Fruit fly (Drosophila melanogaster) whole organism, embryonic: ENCODE results near the gene SNRPG.
A peak's percentile ranks its signal among the peaks of the same experiment; 100 is the strongest.

ENCODE experiments used
- B-H2 ChIP-seq: fragments of 200-800 bp; sonication (Bioruptor generic); optimal IDR thresholded peaks from 2 replicates; lab custom pipeline; 2018; ENCODE audit warnings: missing biosample characterization, mild to moderate bottlenecking, missing genetic modification characterization
- CG10274 ChIP-seq: fragments of 200-800 bp; sonication (Bioruptor generic); optimal IDR thresholded peaks from 3 replicates; lab custom pipeline; 2017; ENCODE audit warnings: missing biosample characterization, mild to moderate bottlenecking, missing genetic modification characterization
- CG11560 ChIP-seq: fragments of 200-800 bp; sonication (Bioruptor generic); IDR thresholded peaks from 3 replicates; pipeline ENCODE4 v1.3.6; 2022; ENCODE audit warnings: missing biosample characterization, missing genetic modification characterization
- CG1233 ChIP-seq: fragments of 200-800 bp; sonication (Bioruptor generic); optimal IDR thresholded peaks from 4 replicates; lab custom pipeline; 2018; ENCODE audit warnings: missing biosample characterization, mild to moderate bottlenecking, missing genetic modification characterization
- CG12659 ChIP-seq: fragments of 200-800 bp; sonication (Bioruptor generic); optimal IDR thresholded peaks from 3 replicates; lab custom pipeline; 2017; ENCODE audit warnings: mild to moderate bottlenecking, missing biosample characterization, missing genetic modification reagents, missing genetic modification characterization
- CG14014 ChIP-seq: fragments of 200-800 bp; sonication (Bioruptor generic); IDR thresholded peaks from 2 replicates; pipeline ENCODE4 v1.3.6; 2022; ENCODE audit warnings: missing biosample characterization, missing genetic modification characterization
- CG1603 ChIP-seq: fragments of 200-800 bp; sonication (Bioruptor generic); optimal IDR thresholded peaks from 2 replicates; lab custom pipeline; 2019; ENCODE audit warnings: missing biosample characterization, mild to moderate bottlenecking, missing genetic modification characterization, moderate library complexity
- CG17829 ChIP-seq: fragments of 200-800 bp; optimal IDR thresholded peaks from 2 replicates; lab custom pipeline; 2019; ENCODE audit warnings: missing biosample characterization, mild to moderate bottlenecking, missing genetic modification characterization, moderate library complexity
- CG18011 ChIP-seq: fragments of 200-800 bp; sonication (Bioruptor generic); optimal IDR thresholded peaks from 2 replicates; lab custom pipeline; 2017; ENCODE audit warnings: missing biosample characterization, missing genetic modification characterization, mild to moderate bottlenecking, moderate library complexity, missing genotype
- CG18476 ChIP-seq: fragments of 200-800 bp; sonication (Bioruptor generic); optimal IDR thresholded peaks from 2 replicates; lab custom pipeline; 2016; ENCODE audit warnings: missing biosample characterization, mild to moderate bottlenecking, missing genetic modification characterization
- CG2678 ChIP-seq: fragments of 200-800 bp; sonication (Bioruptor generic); optimal IDR thresholded peaks from 3 replicates; lab custom pipeline; 2019; ENCODE audit warnings: missing biosample characterization, mild to moderate bottlenecking, missing genetic modification characterization, moderate library complexity
- CG30431 ChIP-seq: fragments of 200-800 bp; sonication (Bioruptor generic); optimal IDR thresholded peaks from 2 replicates; lab custom pipeline; 2017; ENCODE audit warnings: missing biosample characterization, missing genetic modification characterization
- CG3726 ChIP-seq: fragments of 200-800 bp; sonication (Bioruptor generic); IDR thresholded peaks from 3 replicates; pipeline ENCODE4, ENCODE4 v1.3.6; 2022; ENCODE audit warnings: missing biosample characterization, missing genetic modification characterization
- CG7271 ChIP-seq: fragments of 200-800 bp; sonication (Bioruptor generic); optimal IDR thresholded peaks from 2 replicates; lab custom pipeline; 2018; ENCODE audit warnings: missing biosample characterization, mild to moderate bottlenecking, missing genetic modification characterization, moderate library complexity
- CG7745 ChIP-seq: fragments of 200-800 bp; sonication (Bioruptor generic); optimal IDR thresholded peaks from 2 replicates; lab custom pipeline; 2018; ENCODE audit warnings: missing biosample characterization, mild to moderate bottlenecking, missing genetic modification characterization, moderate library complexity
- CG8924 ChIP-seq: fragments of 200-800 bp; optimal IDR thresholded peaks from 3 replicates; lab custom pipeline; 2019; ENCODE audit warnings: missing biosample characterization, mild to moderate bottlenecking, missing genetic modification characterization, moderate library complexity
- Dbx ChIP-seq: fragments of 200-800 bp; sonication (Bioruptor generic); IDR thresholded peaks from 3 replicates; pipeline ENCODE4 v1.3.6; 2022; ENCODE audit warnings: missing biosample characterization, missing genetic modification characterization
- Dip2 ChIP-seq: fragments of 200-800 bp; sonication (Bioruptor generic); IDR thresholded peaks from 2 replicates; pipeline ENCODE4 v1.3.6; 2022; ENCODE audit warnings: missing biosample characterization, missing genetic modification characterization
- Elba2 ChIP-seq: fragments of 200-800 bp; sonication (Bioruptor generic); optimal IDR thresholded peaks from 3 replicates; lab custom pipeline; 2016; ENCODE audit warnings: missing biosample characterization, missing genetic modification characterization
- HLH54F ChIP-seq: fragments of 200-800 bp; sonication (Bioruptor generic); optimal IDR thresholded peaks from 3 replicates; lab custom pipeline; 2016; ENCODE audit warnings: missing biosample characterization, missing genetic modification characterization
- Hr51 ChIP-seq, 2 experiments: fragments of 200-800 bp; sonication (Bioruptor generic); optimal IDR thresholded peaks; 2 replicates in 1 of 2; 3 replicates in 1 of 2; lab custom pipeline; 2016 to 2018; ENCODE audit warnings: missing biosample characterization in 2 of 2, missing genetic modification characterization in 2 of 2, mild to moderate bottlenecking in 1 of 2, moderate library complexity in 1 of 2
- NFAT ChIP-seq: fragments of 200-800 bp; sonication (Bioruptor generic); IDR thresholded peaks from 2 replicates; pipeline ENCODE4 v1.3.6; 2022; ENCODE audit warnings: missing biosample characterization, missing genetic modification characterization
- Poxn ChIP-seq: fragments of 200-800 bp; sonication (Bioruptor generic); IDR thresholded peaks from 2 replicates; pipeline ENCODE4 v1.3.6; 2022; ENCODE audit warnings: missing biosample characterization, missing genetic modification characterization
- Rfx ChIP-seq: fragments of 200-800 bp; sonication (Bioruptor generic); IDR thresholded peaks from 2 replicates; pipeline ENCODE4 v1.3.6; 2022; ENCODE audit warnings: missing biosample characterization, missing genetic modification characterization
- Tbp ChIP-seq: fragments of >200 bp; optimal IDR thresholded peaks from 2 replicates; lab custom pipeline; 2018; ENCODE audit warnings: missing biosample characterization, missing genetic modification characterization
- Vsx1 ChIP-seq: fragments of 200-800 bp; sonication (Bioruptor generic); optimal IDR thresholded peaks from 2 replicates; lab custom pipeline; 2017; ENCODE audit warnings: missing biosample characterization, mild to moderate bottlenecking, missing genetic modification characterization, missing genetic modification reagents
- ase ChIP-seq: fragments of 200-800 bp; sonication (Bioruptor generic); IDR thresholded peaks from 3 replicates; pipeline ENCODE4 v1.3.6; 2022; ENCODE audit warnings: missing biosample characterization, missing genetic modification characterization
- bab2 ChIP-seq: fragments of 200-800 bp; sonication (Bioruptor generic); optimal IDR thresholded peaks from 2 replicates; lab custom pipeline; 2016; ENCODE audit warnings: missing biosample characterization, missing genetic modification characterization
- cato ChIP-seq: fragments of 200-800 bp; sonication (Bioruptor generic); optimal IDR thresholded peaks from 2 replicates; lab custom pipeline; 2016; ENCODE audit warnings: missing biosample characterization, missing genetic modification characterization, borderline replicate concordance
- chm ChIP-seq: fragments of 200-800 bp; sonication (Bioruptor generic); IDR thresholded peaks from 2 replicates; pipeline ENCODE4 v1.3.6; 2022; ENCODE audit warnings: missing biosample characterization, missing genetic modification characterization
- corto ChIP-seq: fragments of 200-800 bp; sonication (Bioruptor generic); optimal IDR thresholded peaks from 2 replicates; lab custom pipeline; 2016; ENCODE audit warnings: missing biosample characterization, mild to moderate bottlenecking, missing genetic modification characterization, moderate library complexity
- exex ChIP-seq: fragments of 200-800 bp; sonication (Bioruptor generic); optimal IDR thresholded peaks from 4 replicates; lab custom pipeline; 2018; ENCODE audit warnings: missing biosample characterization, mild to moderate bottlenecking, missing genetic modification characterization, moderate library complexity
- gcm ChIP-seq: fragments of 200-800 bp; sonication (Bioruptor generic); optimal IDR thresholded peaks from 2 replicates; lab custom pipeline; 2019; ENCODE audit warnings: missing biosample characterization, mild to moderate bottlenecking, missing genetic modification characterization, moderate library complexity
- grn ChIP-seq: fragments of 200-800 bp; sonication (Bioruptor generic); optimal IDR thresholded peaks from 3 replicates; lab custom pipeline; 2017; ENCODE audit warnings: missing biosample characterization, missing genetic modification characterization
- gro ChIP-seq: fragments of 200-800 bp; sonication (Bioruptor generic); optimal IDR thresholded peaks from 2 replicates; lab custom pipeline; 2016; ENCODE audit warnings: missing biosample characterization, missing genetic modification characterization
- inv ChIP-seq: fragments of 200-800 bp; sonication (Bioruptor generic); IDR thresholded peaks from 2 replicates; pipeline ENCODE4 v1.3.6; 2022; ENCODE audit warnings: missing biosample characterization, missing genetic modification characterization; ENCODE audit not compliant: partially characterized antibody
- jumu ChIP-seq: fragments of 200-800 bp; sonication (Bioruptor generic); optimal IDR thresholded peaks from 3 replicates; lab custom pipeline; 2016; ENCODE audit warnings: missing biosample characterization, missing genetic modification characterization
- lbe ChIP-seq: fragments of 200-800 bp; sonication (Bioruptor generic); optimal IDR thresholded peaks from 2 replicates; lab custom pipeline; 2016; ENCODE audit warnings: missing biosample characterization, mild to moderate bottlenecking, missing genetic modification characterization
- oc ChIP-seq: fragments of 200-800 bp; sonication (Bioruptor generic); optimal IDR thresholded peaks from 2 replicates; lab custom pipeline; 2018; ENCODE audit warnings: missing biosample characterization, mild to moderate bottlenecking, missing genetic modification characterization, moderate library complexity
- pb ChIP-seq: fragments of 200-800 bp; sonication (Bioruptor generic); optimal IDR thresholded peaks from 3 replicates; lab custom pipeline; 2016; ENCODE audit warnings: missing biosample characterization, missing genetic modification characterization
- prd ChIP-seq, 3 experiments: fragments of >200 bp in 2 of 3; fragments of 200-800 bp in 1 of 3; sonication (Bioruptor generic) in 1 of 3; optimal IDR thresholded peaks in 2 of 3; IDR thresholded peaks in 1 of 3; 2 replicates in 2 of 3; 3 replicates in 1 of 3; pipeline versions ENCODE4 v1.3.6 to Lab custom; 2017 to 2022; ENCODE audit warnings: missing biosample characterization in 1 of 3, missing genetic modification characterization in 1 of 3
- ro ChIP-seq: fragments of 200-800 bp; sonication (Bioruptor generic); IDR thresholded peaks from 2 replicates; pipeline ENCODE4 v1.3.6; 2022; ENCODE audit warnings: missing biosample characterization, missing genetic modification characterization
- schlank ChIP-seq: fragments of 200-800 bp; sonication (Bioruptor generic); optimal IDR thresholded peaks from 2 replicates; lab custom pipeline; 2018; ENCODE audit warnings: missing biosample characterization, mild to moderate bottlenecking, missing genetic modification characterization
- sd ChIP-seq: fragments of 200-800 bp; sonication (Bioruptor generic); optimal IDR thresholded peaks from 3 replicates; lab custom pipeline; 2018; ENCODE audit warnings: missing biosample characterization, mild to moderate bottlenecking, missing genetic modification characterization, moderate library complexity
- seq ChIP-seq: fragments of 200-800 bp; sonication (Bioruptor generic); IDR thresholded peaks from 2 replicates; pipeline ENCODE4 v1.3.6; 2022; ENCODE audit warnings: missing biosample characterization, missing genetic modification characterization
- sob ChIP-seq: fragments of 200-800 bp; sonication (Bioruptor generic); IDR thresholded peaks from 2 replicates; pipeline ENCODE4 v1.3.6; 2022; ENCODE audit warnings: missing biosample characterization, missing genetic modification characterization
- stc ChIP-seq: fragments of 200-800 bp; sonication (Bioruptor generic); IDR thresholded peaks from 2 replicates; pipeline ENCODE4 v1.3.6; 2022; ENCODE audit warnings: missing biosample characterization, missing genetic modification characterization
- tll ChIP-seq, 2 experiments: fragments of 200-800 bp in 1 of 2; fragments of >200 bp in 1 of 2; sonication (Bioruptor generic) in 1 of 2; optimal IDR thresholded peaks; 2 replicates each; lab custom pipeline; 2017 to 2019; ENCODE audit warnings: missing biosample characterization in 2 of 2, missing genetic modification characterization in 2 of 2, mild to moderate bottlenecking in 1 of 2, moderate library complexity in 1 of 2
- twi ChIP-seq: fragments of 200-800 bp; optimal IDR thresholded peaks from 2 replicates; lab custom pipeline; 2019; ENCODE audit warnings: missing biosample characterization, mild to moderate bottlenecking, missing genetic modification characterization, moderate library complexity
- vfl ChIP-seq: fragments of 200-800 bp; sonication (Bioruptor generic); optimal IDR thresholded peaks from 2 replicates; lab custom pipeline; 2016; ENCODE audit warnings: missing biosample characterization, missing genetic modification characterization

Gene SNRPG

DNA sequence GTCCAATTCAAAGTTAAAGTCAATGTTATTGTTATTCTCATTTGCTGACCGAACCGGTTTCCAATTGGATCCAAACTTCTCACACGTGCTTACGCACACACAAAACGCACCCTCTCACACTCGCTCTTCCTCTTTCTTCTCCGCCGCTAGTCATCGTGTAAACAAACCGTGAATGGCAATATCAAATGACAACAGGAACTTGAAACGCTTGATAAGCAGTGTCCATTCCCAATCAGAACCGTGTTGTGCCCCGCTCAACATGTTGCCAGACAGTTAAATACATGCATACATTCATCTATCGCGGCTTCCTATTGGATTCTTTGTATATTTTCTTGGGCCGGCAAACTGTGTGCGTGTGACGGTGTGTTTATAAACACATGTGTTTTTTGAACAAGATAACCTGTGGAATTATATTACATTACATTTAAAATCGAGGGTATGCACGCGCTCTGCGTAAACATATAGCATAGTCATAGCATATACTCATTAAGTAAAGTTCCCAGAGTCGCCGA, 15.6 kb upstream of the SNRPG start (continued):
- TF ChIP-seq CG18476 (GFP tag; lab: Kevin White, UChicago), result no peak
- no peak for TF ChIP-seq CG11560
- no peak for TF ChIP-seq sob
- peak in 1 of 2 experiments; percentile 7 for TF ChIP-seq Hr51 (GFP tag; optimal IDR thresholded peaks at IDR 0.05; lab: Kevin White, UChicago)
- TF ChIP-seq CG18011 (GFP tag; lab: Kevin White, UChicago), result no peak
- peak; percentile 41 for TF ChIP-seq oc
- TF ChIP-seq CG1603, result peak; percentile 5
- no peak for TF ChIP-seq CG1233 (GFP tag; lab: Kevin White, UChicago)
- no peak for TF ChIP-seq Poxn (GFP tag; lab: Robert Waterston, UW)
- TF ChIP-seq gro, result peak; percentile 34
- peak; percentile 53 for TF ChIP-seq CG17829
- no peak for TF ChIP-seq ase (GFP tag; lab: Robert Waterston, UW)
- TF ChIP-seq CG14014 (GFP tag; lab: Robert Waterston, UW), result no peak
- no peak for TF ChIP-seq vfl (GFP tag; lab: Kevin White, UChicago)
- TF ChIP-seq twi (tag; lab: Kevin White, UChicago), result peak; percentile 80
- no peak for TF ChIP-seq CG10274 (GFP tag; lab: Kevin White, UChicago)
- TF ChIP-seq CG30431, result no peak
- no peak for TF ChIP-seq HLH54F (GFP tag; lab: Kevin White, UChicago)
- TF ChIP-seq bab2, result peak; percentile 2
- TF ChIP-seq ro (GFP tag; lab: Robert Waterston, UW), result no peak
- no peak for TF ChIP-seq stc (GFP tag; lab: Robert Waterston, UW)
- peak; percentile 64 for TF ChIP-seq grn (GFP tag; lab: Kevin White, UChicago)
- no peak for TF ChIP-seq jumu (GFP tag; lab: Kevin White, UChicago)
- TF ChIP-seq gcm (GFP tag; lab: Kevin White, UChicago), result no peak
- no peak for TF ChIP-seq schlank (tag; lab: Kevin White, UChicago)
- TF ChIP-seq Rfx (GFP tag; lab: Robert Waterston, UW), result peak; percentile 21; the same call in 1 of the 2 replicates
- no peak for TF ChIP-seq Dip2 (GFP tag; lab: Robert Waterston, UW)
- TF ChIP-seq tll (GFP tag; optimal IDR thresholded peaks at IDR 0.05; lab: Kevin White, UChicago), result peak in 1 of 2 experiments; percentile 61
- no peak for TF ChIP-seq cato
- no peak for TF ChIP-seq lbe (GFP tag; lab: Kevin White, UChicago)
- no peak for TF ChIP-seq pb (GFP tag; lab: Kevin White, UChicago)
- TF ChIP-seq CG2678, result peak; percentile 39
- no peak for TF ChIP-seq Tbp
- no peak for TF ChIP-seq CG3726 (GFP tag; lab: Robert Waterston, UW)
- TF ChIP-seq corto (GFP tag; lab: Kevin White, UChicago), result no peak
- TF ChIP-seq prd (optimal IDR thresholded peaks at IDR 0.05; lab: Kevin White, UChicago), result no peak
- no peak for TF ChIP-seq prd (GFP tag; IDR thresholded peaks at IDR 0.05; lab: Robert Waterston, UW)
- TF ChIP-seq CG7745 (tag; lab: Kevin White, UChicago), result peak; percentile 72
- TF ChIP-seq Dbx (GFP tag; lab: Robert Waterston, UW), result no peak
- no peak for TF ChIP-seq CG12659 (GFP tag; lab: Kevin White, UChicago)
- no peak for TF ChIP-seq NFAT (GFP tag; lab: Robert Waterston, UW)
- no peak for TF ChIP-seq inv (GFP tag; lab: Robert Waterston, UW)
- TF ChIP-seq CG7271 (tag; lab: Kevin White, UChicago), result no peak
- no peak for TF ChIP-seq seq (GFP tag; lab: Robert Waterston, UW)
- peak; percentile 28 for TF ChIP-seq B-H2
- TF ChIP-seq Vsx1 (GFP tag; lab: Kevin White, UChicago), result peak; percentile 61
- peak; percentile 25 for TF ChIP-seq CG8924 (tag; lab: Kevin White, UChicago)
- peak; percentile 16; the same call in 1 of the 2 replicates for TF ChIP-seq chm
- TF ChIP-seq sd (tag; lab: Kevin White, UChicago), result peak; percentile 59
- TF ChIP-seq exex (tag; lab: Kevin White, UChicago), result peak; percentile 74
- TF ChIP-seq Elba2, result peak; percentile 97
